Worm (Caenorhabditis elegans) whole organism, L4 larva: ENCODE measurements around the gene elo-3.
A peak's percentile ranks its signal among the peaks of the same experiment; 100 is the strongest.

Source experiments
- F37D6.2 ChIP-seq: sonication (generic microtip); optimal IDR thresholded peaks from 2 replicates; lab custom pipeline; 2016; ENCODE audit warnings: mild to moderate bottlenecking, missing genetic modification characterization, missing compliant biosample characterization
- F44E2.7 ChIP-seq: fragments of 200-800 bp; sonication (Bioruptor generic); IDR thresholded peaks from 2 replicates; pipeline ENCODE4 v2.1.2; 2022; ENCODE audit warnings: missing genetic modification characterization, missing compliant biosample characterization
- T20F7.1 ChIP-seq: fragments of 200-800 bp; sonication (Bioruptor generic); optimal IDR thresholded peaks from 2 replicates; lab custom pipeline; 2018; ENCODE audit warnings: mild to moderate bottlenecking, missing genetic modification characterization, missing compliant biosample characterization
- T26A8.4 ChIP-seq: fragments of 200-800 bp; sonication (Bioruptor generic); IDR thresholded peaks from 2 replicates; pipeline ENCODE4 v1.3.6; 2022; ENCODE audit warnings: missing genetic modification characterization, missing compliant biosample characterization
- Y105C5A.15 ChIP-seq: fragments of 200-800 bp; sonication (Bioruptor generic); IDR thresholded peaks from 2 replicates; pipeline ENCODE4 v1.3.6; 2022; ENCODE audit warnings: missing genetic modification characterization, missing compliant biosample characterization
- Y5F2A.4 ChIP-seq: fragments of 200-800 bp; sonication (Bioruptor generic); optimal IDR thresholded peaks from 2 replicates; lab custom pipeline; 2018; ENCODE audit warnings: mild to moderate bottlenecking, missing genetic modification characterization, missing compliant biosample characterization
- ZK546.5 ChIP-seq, 2 experiments: sonication (generic microtip); optimal IDR thresholded peaks; 2 replicates each; lab custom pipeline; 2017; ENCODE audit warnings: missing biosample characterization in 2 of 2, missing genetic modification characterization in 2 of 2
- aha-1 ChIP-seq: fragments of 150-350 bp; peaks from one replicate; lab custom pipeline; 2014; ENCODE audit warnings: missing biosample characterization, missing genetic modification characterization
- aly-2 ChIP-seq: sonication (generic microtip); optimal IDR thresholded peaks from 2 replicates; lab custom pipeline; 2018; ENCODE audit warnings: missing biosample characterization, missing genetic modification characterization
- attf-4 ChIP-seq: sonication (generic microtip); optimal IDR thresholded peaks from 3 replicates; lab custom pipeline; 2017; ENCODE audit warnings: missing biosample characterization, missing genetic modification characterization
- ceh-20 ChIP-seq: fragments of 200-800 bp; sonication (Bioruptor generic); IDR thresholded peaks from 2 replicates; pipeline ENCODE4 v1.3.6; 2022; ENCODE audit warnings: missing genetic modification reagents, missing genetic modification characterization, missing compliant biosample characterization
- cey-2 ChIP-seq: sonication (generic microtip); optimal IDR thresholded peaks from 3 replicates; lab custom pipeline; 2017; ENCODE audit warnings: missing genetic modification characterization, mild to moderate bottlenecking, missing compliant biosample characterization, antibody characterized with exemption, borderline replicate concordance; ENCODE audit not compliant: insufficient read depth
- ctbp-1 ChIP-seq: fragments of 200-800 bp; sonication (Bioruptor generic); IDR thresholded peaks from 2 replicates; pipeline ENCODE4 v1.3.6; 2022; ENCODE audit warnings: missing genetic modification reagents, missing genetic modification characterization, missing compliant biosample characterization
- daf-12 ChIP-seq: fragments of 150-350 bp; optimal IDR thresholded peaks from 2 replicates; lab custom pipeline; 2014; ENCODE audit warnings: missing biosample characterization, missing genetic modification reagents, missing genetic modification characterization
- daf-19 ChIP-seq: fragments of 200-800 bp; sonication (Bioruptor generic); conservative IDR thresholded peaks from 2 replicates; pipeline ENCODE4 v1.3.6; 2022; ENCODE audit warnings: missing genetic modification characterization, missing compliant biosample characterization
- dmd-6 ChIP-seq: fragments of 200-800 bp; sonication (Bioruptor generic); IDR thresholded peaks from 2 replicates; pipeline ENCODE4 v1.3.6; 2022; ENCODE audit warnings: missing genetic modification reagents, missing genetic modification characterization, missing compliant biosample characterization
- dmd-8 ChIP-seq: fragments of 200-800 bp; sonication (Bioruptor generic); IDR thresholded peaks from 2 replicates; pipeline ENCODE4 v1.3.6; 2022; ENCODE audit warnings: missing genetic modification characterization, missing compliant biosample characterization
- duxl-1 ChIP-seq: sonication (generic microtip); optimal IDR thresholded peaks from 2 replicates; lab custom pipeline; 2016; ENCODE audit warnings: mild to moderate bottlenecking, missing genetic modification characterization, moderate library complexity, missing compliant biosample characterization; ENCODE audit not compliant: poor library complexity
- dve-1 ChIP-seq: sonication (generic microtip); optimal IDR thresholded peaks from 2 replicates; lab custom pipeline; 2017; ENCODE audit warnings: antibody characterized with exemption, mild to moderate bottlenecking, missing genetic modification characterization, missing compliant biosample characterization; ENCODE audit not compliant: insufficient read depth
- fos-1 ChIP-seq: fragments of 150-350 bp; optimal IDR thresholded peaks from 2 replicates; lab custom pipeline; 2014; ENCODE audit warnings: missing biosample characterization, missing genetic modification characterization
- hlh-11 ChIP-seq: fragments of 200-800 bp; sonication (Bioruptor generic); optimal IDR thresholded peaks from 2 replicates; lab custom pipeline; 2018; ENCODE audit warnings: mild to moderate bottlenecking, missing genetic modification characterization, missing compliant biosample characterization
- jun-1 ChIP-seq: fragments of 150-350 bp; optimal IDR thresholded peaks from 2 replicates; lab custom pipeline; 2014; ENCODE audit warnings: missing biosample characterization, missing genetic modification reagents, missing genetic modification characterization
- lin-1 ChIP-seq: fragments of 200-800 bp; sonication (Bioruptor generic); IDR thresholded peaks from 2 replicates; pipeline ENCODE4 v1.3.6; 2022; ENCODE audit warnings: missing genetic modification reagents, missing genetic modification characterization, missing compliant biosample characterization
- lin-29 ChIP-seq: fragments of 200-800 bp; sonication (Bioruptor generic); IDR thresholded peaks from 2 replicates; pipeline ENCODE4 v1.3.6; 2022; ENCODE audit warnings: missing genetic modification reagents, missing genetic modification characterization, missing compliant biosample characterization
- lin-38 ChIP-seq: fragments of 200-800 bp; sonication (Bioruptor generic); IDR thresholded peaks from 2 replicates; pipeline ENCODE4 v1.3.6; 2022; ENCODE audit warnings: missing genetic modification reagents, missing genetic modification characterization, missing compliant biosample characterization
- lir-3 ChIP-seq: sonication (generic microtip); optimal IDR thresholded peaks from 2 replicates; lab custom pipeline; 2016; ENCODE audit warnings: mild to moderate bottlenecking, missing genetic modification characterization, missing compliant biosample characterization
- lsy-2 ChIP-seq, 2 experiments: fragments of 150-350 bp in 1 of 2; sonication (generic microtip) in 1 of 2; optimal IDR thresholded peaks; 2 replicates each; lab custom pipeline; 2014 to 2017; ENCODE audit warnings: missing biosample characterization in 2 of 2, missing genetic modification characterization in 2 of 2
- mes-2 ChIP-seq: sonication (generic microtip); optimal IDR thresholded peaks from 2 replicates; lab custom pipeline; 2016; ENCODE audit warnings: missing genotype, mild to moderate bottlenecking, missing genetic modification characterization, missing compliant biosample characterization; ENCODE audit not compliant: poor library complexity, severe bottlenecking
- mxl-2 ChIP-seq: fragments of 200-800 bp; sonication (Bioruptor generic); conservative IDR thresholded peaks from 2 replicates; pipeline ENCODE4 v1.3.6; 2022; ENCODE audit warnings: missing genetic modification reagents, missing genetic modification characterization, missing compliant biosample characterization
- mxl-3 ChIP-seq: fragments of 200-800 bp; sonication (Bioruptor generic); optimal IDR thresholded peaks from 2 replicates; lab custom pipeline; 2018; ENCODE audit warnings: mild to moderate bottlenecking, missing genetic modification characterization, missing compliant biosample characterization
- nhr-111 ChIP-seq: fragments of 200-800 bp; sonication (Bioruptor generic); optimal IDR thresholded peaks from 2 replicates; lab custom pipeline; 2018; ENCODE audit warnings: mild to moderate bottlenecking, missing genetic modification characterization, missing compliant biosample characterization
- nhr-25 ChIP-seq: sonication (generic microtip); optimal IDR thresholded peaks from 2 replicates; lab custom pipeline; 2017; ENCODE audit warnings: missing genetic modification characterization, mild to moderate bottlenecking, missing compliant biosample characterization, antibody characterized with exemption, moderate library complexity, borderline replicate concordance; ENCODE audit not compliant: insufficient read depth
- nhr-48 ChIP-seq: sonication (generic microtip); optimal IDR thresholded peaks from 2 replicates; lab custom pipeline; 2016; ENCODE audit warnings: mild to moderate bottlenecking, missing genetic modification characterization, missing compliant biosample characterization
- nhr-6 ChIP-seq: fragments of 150-350 bp; optimal IDR thresholded peaks from 2 replicates; lab custom pipeline; 2014; ENCODE audit warnings: missing biosample characterization, missing genetic modification characterization
- nhr-76 ChIP-seq: fragments of 150-350 bp; optimal IDR thresholded peaks from 2 replicates; lab custom pipeline; 2014; ENCODE audit warnings: missing biosample characterization, missing genetic modification characterization
- nhr-77 ChIP-seq: fragments of 150-350 bp; optimal IDR thresholded peaks from 2 replicates; lab custom pipeline; 2014; ENCODE audit warnings: missing biosample characterization, missing genetic modification characterization
- php-3 ChIP-seq: fragments of 200-800 bp; sonication (Bioruptor generic); IDR thresholded peaks from 2 replicates; pipeline ENCODE4 v1.3.6; 2022; ENCODE audit warnings: missing genetic modification reagents, missing genetic modification characterization, missing compliant biosample characterization
- pqm-1 ChIP-seq: sonication (generic microtip); optimal IDR thresholded peaks from 2 replicates; lab custom pipeline; 2017; ENCODE audit warnings: missing biosample characterization, missing genetic modification characterization
- rbr-2 ChIP-seq: sonication (generic microtip); optimal IDR thresholded peaks from 2 replicates; lab custom pipeline; 2016; ENCODE audit warnings: missing genotype, missing genetic modification characterization, missing compliant biosample characterization
- snpc-1.2 ChIP-seq: fragments of 200-800 bp; sonication (Bioruptor generic); IDR thresholded peaks from 2 replicates; pipeline ENCODE4 v1.3.6; 2022; ENCODE audit warnings: missing genetic modification reagents, missing genetic modification characterization, missing compliant biosample characterization
- spr-1 ChIP-seq: sonication (generic microtip); optimal IDR thresholded peaks from 2 replicates; lab custom pipeline; 2016; ENCODE audit warnings: mild to moderate bottlenecking, missing genetic modification characterization, missing compliant biosample characterization
- unc-62 ChIP-seq, 3 experiments: fragments of 150-350 bp in 1 of 3; sonication (generic microtip); optimal IDR thresholded peaks in 2 of 3; peaks in 1 of 3; 1 replicate in 1 of 3; 2 replicates in 2 of 3; lab custom pipeline; 2014 to 2017; ENCODE audit warnings: missing biosample characterization in 3 of 3, missing genetic modification characterization in 3 of 3, missing genetic modification reagents in 3 of 3, missing genotype in 1 of 3
- zag-1 ChIP-seq: fragments of 150-350 bp; optimal IDR thresholded peaks from 2 replicates; lab custom pipeline; 2014; ENCODE audit warnings: missing biosample characterization, missing genetic modification characterization
- zfp-2 ChIP-seq: sonication (generic microtip); optimal IDR thresholded peaks from 2 replicates; lab custom pipeline; 2016; ENCODE audit warnings: mild to moderate bottlenecking, missing genetic modification characterization, missing compliant biosample characterization
- ztf-7 ChIP-seq: fragments of 150-350 bp; optimal IDR thresholded peaks from 2 replicates; lab custom pipeline; 2014; ENCODE audit warnings: missing biosample characterization, missing genetic modification characterization

The elo-3 gene

DNA sequence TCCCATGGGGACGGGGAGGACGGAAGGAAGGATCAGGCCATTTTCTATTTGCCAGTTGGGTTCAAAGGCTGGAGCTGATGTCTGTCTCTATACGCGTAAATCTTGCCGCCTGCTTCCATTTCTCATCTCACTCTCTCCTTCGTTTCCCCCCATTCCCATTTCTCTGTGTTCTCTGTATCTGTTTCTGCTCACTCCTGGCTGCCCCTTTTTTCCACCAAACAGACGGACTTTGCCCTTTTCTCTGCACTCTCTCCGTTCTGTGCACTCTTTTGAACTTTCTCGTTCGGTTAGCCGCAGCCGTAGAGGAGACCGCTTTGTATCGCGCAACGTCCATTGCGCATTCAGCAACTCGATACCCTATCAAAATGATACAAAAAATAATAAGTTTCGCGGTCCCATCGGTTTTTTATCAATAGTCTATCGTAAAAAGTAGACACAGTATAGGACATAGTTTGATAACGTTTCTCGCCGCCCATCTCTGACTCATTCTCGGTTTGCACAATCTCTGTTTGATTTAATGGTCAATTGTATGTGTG is 2.1 kb upstream of the elo-3 start (continued):
- no peak for TF ChIP-seq ctbp-1 (GFP tag; lab: Robert Waterston, UW)
- no peak for TF ChIP-seq attf-4 (tag; lab: Kevin White, UChicago)
- 0 out of 2 replicates have a peak, but pooled peaks have one; percentile 41 for TF ChIP-seq T26A8.4 (GFP tag; lab: Robert Waterston, UW)
- no peak for TF ChIP-seq daf-19 (GFP tag; lab: Robert Waterston, UW)
- peak; percentile 69; the same call in 1 of the 2 replicates for TF ChIP-seq dmd-6 (GFP tag; lab: Robert Waterston, UW)

DNA sequence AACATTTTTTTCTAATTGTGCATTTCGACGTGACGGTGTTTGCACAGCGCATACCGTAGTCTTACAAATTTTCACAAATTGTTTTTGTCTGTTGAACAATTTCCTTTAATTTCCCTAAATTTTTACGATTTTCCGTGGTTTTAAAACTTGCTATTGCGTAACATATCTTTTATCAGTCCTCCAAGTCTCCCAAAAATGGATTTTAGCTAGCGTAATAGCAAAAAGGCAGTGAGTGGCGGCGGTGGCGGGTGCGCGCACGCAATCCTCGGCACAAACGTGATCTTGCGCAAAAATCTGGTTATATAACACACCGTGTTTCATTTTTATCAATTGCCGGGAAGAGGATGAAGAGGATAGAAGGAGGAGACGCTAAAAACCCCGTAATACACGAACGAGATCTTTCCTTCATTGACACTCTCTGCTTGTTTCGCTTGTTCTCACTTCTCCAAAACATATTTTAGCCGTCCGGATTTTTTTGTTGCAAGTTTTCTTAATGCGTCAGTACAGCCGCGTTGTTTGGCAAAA is 1.2 kb upstream of the elo-3 start:
- TF ChIP-seq nhr-6 (tag; lab: Kevin White, UChicago): no peak
- TF ChIP-seq spr-1 (tag; lab: Kevin White, UChicago): no peak
- peak in 1 of 2 experiments; percentile 26 for TF ChIP-seq lsy-2 (tag; optimal IDR thresholded peaks at IDR 0.05; lab: Kevin White, UChicago)
- 0 out of 2 replicates have a peak, but pooled peaks have one; percentile 7 for TF ChIP-seq php-3 (GFP tag; lab: Robert Waterston, UW)
- TF ChIP-seq zfp-2: no peak
- TF ChIP-seq unc-62 (GFP tag; optimal IDR thresholded peaks at IDR 0.05 in 1 of 2; lab: Kevin White, UChicago): peak in 1 of 2 experiments; percentile 17
- TF ChIP-seq unc-62 (tag; optimal IDR thresholded peaks at IDR 0.05; lab: Kevin White, UChicago): no peak
- TF ChIP-seq hlh-11: peak; percentile 20
- peak; percentile 31 for TF ChIP-seq nhr-48 (tag; lab: Kevin White, UChicago)
- peak; percentile 52 for TF ChIP-seq mxl-3 (GFP tag; lab: Kevin White, UChicago)
- TF ChIP-seq mes-2 (tag; lab: Kevin White, UChicago): no peak

DNA sequence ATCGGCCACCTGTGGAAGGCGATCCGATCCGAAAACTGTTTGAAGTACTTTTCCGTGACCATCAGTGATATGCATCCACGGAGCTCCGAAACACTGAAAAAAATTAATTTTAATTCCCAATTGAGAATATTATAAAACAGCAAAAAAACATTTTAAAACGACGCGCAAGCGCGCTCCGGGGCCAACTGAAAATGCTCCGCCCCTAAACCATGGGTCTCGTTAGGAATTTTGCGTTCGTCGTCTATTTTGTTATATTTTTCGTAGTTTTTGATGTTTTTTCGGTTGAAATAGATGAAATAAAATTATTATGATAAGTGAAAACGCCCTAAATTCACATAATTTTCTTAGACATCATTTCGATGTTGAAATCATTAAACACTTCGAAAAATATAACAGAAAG is 3.0 kb downstream of the elo-3 start:
- TF ChIP-seq cey-2 (tag; lab: Kevin White, UChicago): no peak
- TF ChIP-seq zag-1 (tag; lab: Kevin White, UChicago): no peak
- TF ChIP-seq dve-1 (tag; lab: Kevin White, UChicago): no peak
- TF ChIP-seq ztf-7 (tag; lab: Kevin White, UChicago): no peak
- no peak for TF ChIP-seq duxl-1
- no peak for TF ChIP-seq T20F7.1 (GFP tag; lab: Kevin White, UChicago)
- TF ChIP-seq mxl-2 (GFP tag; lab: Robert Waterston, UW): no peak
- TF ChIP-seq pqm-1 (tag; lab: Kevin White, UChicago): no peak
- no peak for TF ChIP-seq Y5F2A.4 (GFP tag; lab: Kevin White, UChicago)
- no peak for TF ChIP-seq ctbp-1 (GFP tag; lab: Robert Waterston, UW)
- TF ChIP-seq nhr-25 (tag; lab: Kevin White, UChicago): no peak
- no peak for TF ChIP-seq spr-1 (tag; lab: Kevin White, UChicago)
- TF ChIP-seq aly-2: no peak
- TF ChIP-seq fos-1 (tag; lab: Kevin White, UChicago): no peak
- no peak for TF ChIP-seq ZK546.5 (tag; optimal IDR thresholded peaks at IDR 0.05; lab: Kevin White, UChicago)
- TF ChIP-seq jun-1 (tag; lab: Kevin White, UChicago): peak; percentile 24
- TF ChIP-seq nhr-77 (tag; lab: Kevin White, UChicago): no peak
- TF ChIP-seq daf-12 (tag; lab: Kevin White, UChicago): no peak
- TF ChIP-seq F44E2.7: no peak
- 0 out of 2 replicates have a peak, but pooled peaks have one; percentile 17 for TF ChIP-seq lin-1 (GFP tag; lab: Robert Waterston, UW)
- peak; percentile 56 for TF ChIP-seq aha-1 (tag; lab: Kevin White, UChicago)
- no peak for TF ChIP-seq dmd-6 (GFP tag; lab: Robert Waterston, UW)
- TF ChIP-seq lir-3 (tag; lab: Kevin White, UChicago): no peak
- peak; percentile 14 for TF ChIP-seq hlh-11
- TF ChIP-seq snpc-1.2: no peak
- TF ChIP-seq rbr-2: peak; percentile 23
- no peak for TF ChIP-seq ceh-20 (GFP tag; lab: Robert Waterston, UW)
- TF ChIP-seq nhr-111: no peak
- no peak for TF ChIP-seq F37D6.2 (tag; lab: Kevin White, UChicago)
- no peak for TF ChIP-seq Y105C5A.15
- no peak for TF ChIP-seq mes-2 (tag; lab: Kevin White, UChicago)
- peak; percentile 54 for TF ChIP-seq lin-38 (GFP tag; lab: Robert Waterston, UW)
- TF ChIP-seq dmd-8 (GFP tag; lab: Robert Waterston, UW): no peak
- TF ChIP-seq nhr-48 (tag; lab: Kevin White, UChicago): no peak
- TF ChIP-seq zfp-2: no peak
- TF ChIP-seq nhr-76 (tag; lab: Kevin White, UChicago): no peak
- no peak for TF ChIP-seq lin-29
